Worm (Caenorhabditis elegans) whole organism, L2 larva: ENCODE results near the gene ZK177.11.

Experiments
- aly-2 ChIP-seq: fragments of 150-350 bp; optimal IDR thresholded peaks from 2 replicates; lab custom pipeline; 2014; ENCODE audit warnings: missing biosample characterization, missing genetic modification characterization
- lin-13 ChIP-seq: fragments of 150-350 bp; optimal IDR thresholded peaks from 2 replicates; lab custom pipeline; 2014; ENCODE audit warnings: missing biosample characterization, missing genetic modification reagents, missing genetic modification characterization
- nhr-10 ChIP-seq: sonication (generic microtip); optimal IDR thresholded peaks from 2 replicates; lab custom pipeline; 2017; ENCODE audit warnings: missing biosample characterization, missing genetic modification characterization
- nhr-11 ChIP-seq: fragments of 150-350 bp; optimal IDR thresholded peaks from 2 replicates; lab custom pipeline; 2014; ENCODE audit warnings: missing biosample characterization, missing genetic modification characterization
- unc-62 ChIP-seq: fragments of 150-350 bp; optimal IDR thresholded peaks from 2 replicates; lab custom pipeline; 2014; ENCODE audit warnings: missing biosample characterization, missing genetic modification reagents, missing genetic modification characterization

DNA sequence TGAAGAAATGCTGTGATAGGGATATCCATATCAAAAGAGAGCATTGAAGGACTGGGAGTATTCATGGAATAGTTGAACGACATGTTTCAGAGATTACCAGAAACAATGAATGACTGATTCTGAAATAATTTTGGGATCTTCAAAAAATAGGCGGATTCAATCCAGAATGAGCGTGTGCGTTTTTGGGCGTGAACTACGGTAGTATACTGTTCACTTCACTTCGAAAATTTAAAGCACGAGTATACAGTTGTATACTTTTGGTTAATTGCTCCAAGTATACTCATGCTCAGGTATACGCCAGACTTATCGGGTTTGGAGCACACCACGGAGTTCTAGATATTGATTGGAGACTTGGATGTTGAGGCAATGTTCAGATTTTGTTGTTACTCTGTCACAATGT lies 2.6 kb downstream of the ZK177.11 start, which contains the start of gene tbx-35:
- TF ChIP-seq nhr-10 (tag; lab: Kevin White, UChicago) (no peak), unc-62 (GFP tag; lab: Kevin White, UChicago) (no peak), lin-13 (GFP tag; lab: Kevin White, UChicago) (no peak), nhr-11 (no peak), aly-2 (tag; lab: Kevin White, UChicago) (no peak)
